Fruit fly (Drosophila melanogaster) whole organism, wandering third instar larva: ENCODE results near the gene CG7560.
A peak's percentile ranks its signal among the peaks of the same experiment; 100 is the strongest.

Source experiments
- Abd-B ChIP-seq: fragments of >200 bp; optimal IDR thresholded peaks from 2 replicates; lab custom pipeline; 2017; ENCODE audit warnings: missing biosample characterization, missing genetic modification characterization
- rgr ChIP-seq: fragments of 200-800 bp; sonication (Bioruptor generic); optimal IDR thresholded peaks from 3 replicates; lab custom pipeline; 2016; ENCODE audit warnings: missing biosample characterization, mild to moderate bottlenecking, missing genetic modification characterization
- usp ChIP-seq: fragments of >200 bp; optimal IDR thresholded peaks from 2 replicates; lab custom pipeline; 2017; ENCODE audit warnings: missing biosample characterization, missing genetic modification characterization

dm6 chr3L:11375304-11375703 is 49.7 kb upstream of the CG7560 start:
- TF ChIP-seq usp (GFP tag; lab: Kevin White, UChicago) (no peak), Abd-B (no peak), rgr (GFP tag; lab: Kevin White, UChicago) (peak; percentile 37)
